Worm (Caenorhabditis elegans): ENCODE data around the gene pitr-5.
A peak's percentile ranks its signal among the peaks of the same experiment; 100 is the strongest.

ce11 chrV:7198403-7198802 lies 13.8 kb downstream of the pitr-5 start:
- TF ChIP-seq sdc-2 (tag; optimal IDR thresholded peaks at IDR 0.05) (no peak), lim-6 (tag; optimal IDR thresholded peaks at IDR 0.05) (no peak), zip-5 (tag; optimal IDR thresholded peaks at IDR 0.05) (no peak), ahr-1 (tag; optimal IDR thresholded peaks at IDR 0.05) (no peak), fkh-10 (GFP tag; optimal IDR thresholded peaks at IDR 0.05) (no peak), ceh-9 (tag; optimal IDR thresholded peaks at IDR 0.05) (no peak), pha-4 (tag; optimal IDR thresholded peaks at IDR 0.05) (no peak), C38D4.7 (GFP tag; optimal IDR thresholded peaks at IDR 0.05) (no peak), ceh-18 (tag; optimal IDR thresholded peaks at IDR 0.05) (no peak), dve-1 (tag; optimal IDR thresholded peaks at IDR 0.05) (no peak), ama-1 (optimal IDR thresholded peaks at IDR 0.05) (peak; percentile 40), che-1 (tag; optimal IDR thresholded peaks at IDR 0.05) (no peak), nfya-1 (tag; optimal IDR thresholded peaks at IDR 0.05) (no peak), F13H6.1 (tag; optimal IDR thresholded peaks at IDR 0.05) (no peak)
